Worm (Caenorhabditis elegans): ENCODE data around the gene F08F8.9.

The F08F8.9 gene

DNA sequence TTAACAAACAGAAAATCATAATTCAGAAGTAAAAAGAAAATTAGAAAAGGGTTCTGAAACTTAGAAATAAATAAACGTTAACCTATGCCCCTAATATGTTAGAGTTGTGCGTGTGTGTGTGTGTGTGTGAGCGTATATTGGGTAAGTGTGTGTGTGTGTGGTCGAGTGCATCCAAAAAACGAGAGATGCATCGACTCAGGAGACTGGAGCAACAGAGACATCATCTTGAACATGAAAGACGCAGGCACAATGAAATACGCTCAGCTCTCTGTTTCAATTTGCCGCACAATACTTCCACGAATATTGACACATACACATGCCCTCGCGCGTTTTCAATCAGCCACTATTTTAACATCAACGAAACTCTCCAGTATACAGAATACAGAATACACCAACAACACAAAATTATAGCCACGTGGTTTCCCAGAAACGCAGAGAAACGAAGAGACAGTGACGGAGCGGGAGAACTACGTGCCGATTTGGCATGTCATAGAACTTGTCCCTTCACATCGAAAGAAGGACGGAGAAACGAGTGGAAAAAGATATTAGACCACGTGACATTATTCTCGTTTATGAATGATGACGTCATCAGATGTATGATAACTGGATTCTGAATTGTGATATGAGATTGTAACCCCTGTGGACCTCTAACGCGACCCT lies 22.5 kb upstream of the F08F8.9 start (continued):
- TF ChIP-seq irx-1 (tag; optimal IDR thresholded peaks at IDR 0.05) (peak; percentile 64), sox-4 (tag; optimal IDR thresholded peaks at IDR 0.05) (no peak), ets-5 (GFP tag; IDR thresholded peaks at IDR 0.05) (no peak), sptf-1 (tag; optimal IDR thresholded peaks at IDR 0.05) (no peak), mep-1 (tag; optimal IDR thresholded peaks at IDR 0.05) (peak; percentile 90), isw-1 (GFP tag; IDR thresholded peaks at IDR 0.05) (no peak), ama-1 (optimal IDR thresholded peaks at IDR 0.05) (no peak)

DNA sequence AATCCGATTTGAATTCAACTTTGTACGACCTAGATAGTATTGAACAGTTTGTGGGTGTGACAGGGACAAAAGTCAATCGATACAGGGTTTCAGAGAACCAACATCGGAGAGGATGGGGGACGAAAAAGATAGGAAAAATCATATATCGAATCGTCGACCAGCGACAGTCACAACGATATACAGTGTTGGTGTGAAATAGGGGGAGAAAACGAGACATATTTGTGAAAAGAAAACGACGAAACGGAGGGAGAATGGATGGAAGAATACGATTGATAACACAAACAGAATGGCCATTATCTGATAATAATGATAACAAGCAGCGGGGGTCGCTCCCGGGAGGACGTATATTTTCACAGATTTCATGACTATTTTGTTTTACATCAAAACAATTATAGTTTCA lies 21.7 kb upstream of the F08F8.9 start:
- TF ChIP-seq pqm-1 (tag; optimal IDR thresholded peaks at IDR 0.05) (peak; percentile 60), ceh-82 (tag; optimal IDR thresholded peaks at IDR 0.05) (no peak), nhr-71 (tag; optimal IDR thresholded peaks at IDR 0.05) (peak; percentile 52), lsy-2 (tag; optimal IDR thresholded peaks at IDR 0.05) (no peak), nhr-20 (tag; optimal IDR thresholded peaks at IDR 0.05) (peak; percentile 47), pax-3 (tag; optimal IDR thresholded peaks at IDR 0.05) (peak; percentile 15), elt-3 (tag; optimal IDR thresholded peaks at IDR 0.05) (peak in 4 of 6 experiments; percentile 67 to 94 (median 78)), lin-14 (GFP tag; optimal IDR thresholded peaks at IDR 0.05) (peak; percentile 53), mdl-1 (tag; optimal IDR thresholded peaks at IDR 0.05) (peak in 1 of 2 experiments; percentile 37), tbx-2 (tag; optimal IDR thresholded peaks at IDR 0.05) (peak; percentile 1), ceh-63 (GFP tag; optimal IDR thresholded peaks at IDR 0.05) (no peak), blmp-1 (tag; optimal IDR thresholded peaks at IDR 0.05) (peak; percentile 85), vab-15 (tag; optimal IDR thresholded peaks at IDR 0.05) (peak; percentile 73), ztf-4 (tag; optimal IDR thresholded peaks at IDR 0.05) (no peak), egl-13 (tag; optimal IDR thresholded peaks at IDR 0.05) (no peak), grh-1 (GFP tag; IDR thresholded peaks at IDR 0.05) (0 out of 2 replicates have a peak, but pooled peaks have one; percentile 9), snu-23 (GFP tag; optimal IDR thresholded peaks at IDR 0.05) (peak; percentile 48), efl-1 (optimal IDR thresholded peaks at IDR 0.05) (no peak), efl-1 (GFP tag; optimal IDR thresholded peaks at IDR 0.05 in 1 of 2) (no peak), nhr-19 (GFP tag; conservative IDR thresholded peaks at IDR 0.05) (peak; percentile 27; the same call in 1 of the 2 replicates), ama-1 (optimal IDR thresholded peaks at IDR 0.05) (peak; percentile 61), zip-4 (GFP tag; optimal IDR thresholded peaks at IDR 0.05) (no peak), fkh-4 (tag; optimal IDR thresholded peaks at IDR 0.05; ENCODE audit: borderline replicate concordance) (no peak), elt-2 (tag; optimal IDR thresholded peaks at IDR 0.05) (peak; percentile 63), lin-35 (GFP tag; optimal IDR thresholded peaks at IDR 0.05) (peak in 1 of 2 experiments; percentile 58), nhr-90 (tag; optimal IDR thresholded peaks at IDR 0.05; ENCODE audit: poor library complexity) (peak; percentile 39), irx-1 (tag; optimal IDR thresholded peaks at IDR 0.05) (no peak), C16A3.4 (tag; optimal IDR thresholded peaks at IDR 0.05) (peak; percentile 12), unc-86 (tag; optimal IDR thresholded peaks at IDR 0.05) (no peak), dpl-1 (GFP tag; optimal IDR thresholded peaks at IDR 0.05) (peak in 1 of 3 experiments; percentile 15)

DNA sequence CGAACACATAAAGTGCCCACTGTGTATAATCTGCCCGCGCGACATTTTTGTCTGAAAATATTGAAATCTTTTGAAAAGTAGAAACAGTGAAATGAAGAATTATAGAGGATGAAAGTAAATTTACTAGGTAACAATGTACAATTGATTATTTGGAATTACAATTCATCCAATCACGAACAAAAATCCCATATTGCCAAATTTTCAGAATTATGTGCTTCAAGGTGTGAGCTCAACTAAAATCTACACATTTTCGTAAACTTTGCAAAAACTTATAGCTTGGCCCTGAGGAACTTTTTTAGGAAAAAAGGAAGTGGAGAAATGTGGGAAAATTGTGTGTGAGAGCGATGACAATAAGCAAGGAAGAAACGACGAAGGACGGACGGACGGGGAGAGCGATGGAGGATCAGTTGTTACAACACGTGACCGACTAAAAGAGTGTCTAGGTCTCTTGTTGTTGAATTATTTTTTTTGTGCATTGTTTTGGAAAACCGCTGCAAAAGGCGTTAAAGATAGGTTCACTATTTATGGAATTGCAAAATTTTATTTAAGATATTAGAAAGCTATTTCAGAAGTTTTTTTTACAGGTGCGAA lies 21.0 kb upstream of the F08F8.9 start, which contains the start of gene mml-1:
mml-1 (minus strand) TSS at position 51 of the 591 bp plus-strand sequence.
- TF ChIP-seq zip-4 (GFP tag; optimal IDR thresholded peaks at IDR 0.05) (no peak), nhr-11 (tag; optimal IDR thresholded peaks at IDR 0.05) (no peak), ets-5 (GFP tag; IDR thresholded peaks at IDR 0.05) (no peak), lin-39 (tag; optimal IDR thresholded peaks at IDR 0.05) (no peak), nhr-71 (tag; optimal IDR thresholded peaks at IDR 0.05) (peak; percentile 39), ztf-4 (tag; optimal IDR thresholded peaks at IDR 0.05) (no peak), nhr-20 (tag; optimal IDR thresholded peaks at IDR 0.05) (peak; percentile 11), lsy-2 (tag; optimal IDR thresholded peaks at IDR 0.05) (peak; percentile 13 to 36), pqm-1 (tag; optimal IDR thresholded peaks at IDR 0.05) (no peak), mdl-1 (tag; optimal IDR thresholded peaks at IDR 0.05) (peak in 1 of 2 experiments; percentile 21), grh-1 (GFP tag; IDR thresholded peaks at IDR 0.05) (0 out of 2 replicates have a peak, but pooled peaks have one; percentile 17), lin-35 (GFP tag; optimal IDR thresholded peaks at IDR 0.05) (peak; percentile 8 to 42), vab-15 (tag; optimal IDR thresholded peaks at IDR 0.05) (no peak), lin-13 (GFP tag; optimal IDR thresholded peaks at IDR 0.05) (peak; percentile 14), ceh-63 (GFP tag; optimal IDR thresholded peaks at IDR 0.05) (no peak), ceh-90 (tag; optimal IDR thresholded peaks at IDR 0.05) (no peak), hlh-17 (GFP tag; optimal IDR thresholded peaks at IDR 0.05; ENCODE audit: borderline replicate concordance) (no peak), nhr-12 (tag; optimal IDR thresholded peaks at IDR 0.05) (no peak), pag-3 (tag; optimal IDR thresholded peaks at IDR 0.05; ENCODE audit: borderline replicate concordance, insufficient read depth) (no peak), xbp-1 (tag; optimal IDR thresholded peaks at IDR 0.05) (no peak), unc-98 (GFP tag; IDR thresholded peaks at IDR 0.05) (no peak), irx-1 (tag; optimal IDR thresholded peaks at IDR 0.05) (no peak), ceh-88 (GFP tag; IDR thresholded peaks at IDR 0.05) (no peak), lin-14 (GFP tag; optimal IDR thresholded peaks at IDR 0.05) (peak; percentile 56), nhr-47 (tag; optimal IDR thresholded peaks at IDR 0.05) (no peak)
